Worm (Caenorhabditis elegans) whole organism, young adult: ENCODE measurements around the gene F46G10.2.

Source experiments
- egrh-3 ChIP-seq: fragments of 200-800 bp; sonication (Bioruptor generic); IDR thresholded peaks from 2 replicates; pipeline ENCODE4 v1.3.6; 2022; ENCODE audit warnings: missing genetic modification reagents, missing genetic modification characterization, missing compliant biosample characterization
- tbx-9 ChIP-seq: sonication (generic microtip); optimal IDR thresholded peaks from 2 replicates; lab custom pipeline; 2016; ENCODE audit warnings: borderline replicate concordance, missing genetic modification characterization, inconsistent platforms, missing compliant biosample characterization
- unc-62 ChIP-seq: fragments of 150-350 bp; optimal IDR thresholded peaks from 2 replicates; lab custom pipeline; 2014; ENCODE audit warnings: missing biosample characterization, missing genetic modification reagents, missing genetic modification characterization

DNA sequence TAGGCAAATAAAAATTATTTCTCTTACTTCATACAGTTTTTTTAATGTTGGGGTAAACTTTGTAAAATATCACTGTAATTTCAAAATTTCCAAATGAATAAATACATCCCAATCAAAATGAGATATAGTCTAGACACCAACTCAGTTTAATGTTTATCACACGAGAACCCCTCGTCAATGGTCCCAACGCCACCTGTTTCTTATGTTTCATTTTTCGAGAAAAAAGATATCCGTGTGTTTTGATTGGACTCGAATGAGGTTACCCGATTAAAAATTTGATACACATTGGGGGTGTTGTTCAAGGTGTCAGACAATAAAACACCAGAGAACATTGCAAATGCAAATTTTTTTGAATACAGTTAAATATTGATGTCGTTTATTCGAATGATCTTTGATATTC, 5.2 kb upstream of the F46G10.2 start:
- TF ChIP-seq tbx-9 = no peak
- no peak for TF ChIP-seq unc-62 (GFP tag; lab: Kevin White, UChicago)
- no peak for TF ChIP-seq egrh-3 (GFP tag; lab: Robert Waterston, UW)
